Worm (Caenorhabditis elegans) whole organism, L2 larva: ENCODE measurements around the gene Y37E11AL.12.

ENCODE experiments used
- F13H6.1 ChIP-seq: sonication (generic microtip); optimal IDR thresholded peaks from 2 replicates; lab custom pipeline; 2016; ENCODE audit warnings: missing genetic modification characterization, missing compliant biosample characterization
- R02D3.7 ChIP-seq: fragments of 150-350 bp; optimal IDR thresholded peaks from 2 replicates; lab custom pipeline; 2014; ENCODE audit warnings: missing biosample characterization, missing genetic modification characterization
- Y55F3AM.14 ChIP-seq: fragments of 200-800 bp; sonication (Bioruptor generic); optimal IDR thresholded peaks from 2 replicates; lab custom pipeline; 2018; ENCODE audit warnings: mild to moderate bottlenecking, missing genetic modification characterization, missing compliant biosample characterization
- ZK546.5 ChIP-seq: sonication (generic microtip); optimal IDR thresholded peaks from 2 replicates; lab custom pipeline; 2017; ENCODE audit warnings: missing biosample characterization, missing genetic modification characterization
- ama-1 ChIP-seq: fragments of 150-350 bp; optimal IDR thresholded peaks from 2 replicates; lab custom pipeline; 2018; ENCODE audit warnings: inconsistent platforms
- blmp-1 ChIP-seq: sonication (generic microtip); optimal IDR thresholded peaks from 2 replicates; lab custom pipeline; 2017; ENCODE audit warnings: missing genetic modification characterization, mild to moderate bottlenecking, missing compliant biosample characterization, antibody characterized with exemption, moderate library complexity; ENCODE audit not compliant: insufficient read depth
- ceh-16 ChIP-seq: fragments of 150-350 bp; optimal IDR thresholded peaks from 2 replicates; lab custom pipeline; 2014; ENCODE audit warnings: missing biosample characterization, missing genetic modification characterization
- ceh-82 ChIP-seq: fragments of 150-350 bp; optimal IDR thresholded peaks from 2 replicates; lab custom pipeline; 2014; ENCODE audit warnings: missing biosample characterization, missing genetic modification characterization
- crh-2 ChIP-seq: sonication (generic microtip); optimal IDR thresholded peaks from 2 replicates; lab custom pipeline; 2017; ENCODE audit warnings: missing biosample characterization, missing genetic modification characterization
- dmd-4 ChIP-seq: sonication (generic microtip); optimal IDR thresholded peaks from 2 replicates; lab custom pipeline; 2017; ENCODE audit warnings: missing biosample characterization, missing genetic modification characterization
- egl-27 ChIP-seq: sonication (generic microtip); optimal IDR thresholded peaks from 3 replicates; lab custom pipeline; 2017; ENCODE audit warnings: missing biosample characterization, missing genetic modification reagents, missing genetic modification characterization
- elt-1 ChIP-seq: fragments of 150-350 bp; optimal IDR thresholded peaks from 2 replicates; lab custom pipeline; 2014; ENCODE audit warnings: missing biosample characterization, missing genetic modification characterization
- elt-3 ChIP-seq: sonication (generic microtip); optimal IDR thresholded peaks from 2 replicates; lab custom pipeline; 2017; ENCODE audit warnings: missing biosample characterization, missing genetic modification characterization
- fos-1 ChIP-seq: fragments of 150-350 bp; optimal IDR thresholded peaks from 2 replicates; lab custom pipeline; 2014; ENCODE audit warnings: missing biosample characterization, missing genetic modification characterization
- gmeb-1 ChIP-seq: fragments of 150-350 bp; optimal IDR thresholded peaks from 2 replicates; lab custom pipeline; 2014; ENCODE audit warnings: missing biosample characterization, missing genetic modification characterization
- lin-13 ChIP-seq: fragments of 150-350 bp; optimal IDR thresholded peaks from 2 replicates; lab custom pipeline; 2014; ENCODE audit warnings: missing biosample characterization, missing genetic modification reagents, missing genetic modification characterization
- lin-39 ChIP-seq: fragments of 150-350 bp; optimal IDR thresholded peaks from 2 replicates; lab custom pipeline; 2014; ENCODE audit warnings: missing biosample characterization, missing genetic modification reagents, missing genetic modification characterization
- mbf-1 ChIP-seq: sonication (generic microtip); optimal IDR thresholded peaks from 2 replicates; lab custom pipeline; 2017; ENCODE audit warnings: missing biosample characterization, missing genetic modification characterization
- mdl-1 ChIP-seq, 2 experiments: fragments of 150-350 bp in 1 of 2; sonication (generic microtip) in 1 of 2; optimal IDR thresholded peaks; 2 replicates each; lab custom pipeline; 2017; ENCODE audit warnings: missing biosample characterization in 2 of 2, missing genetic modification characterization in 2 of 2
- nhr-10 ChIP-seq: sonication (generic microtip); optimal IDR thresholded peaks from 2 replicates; lab custom pipeline; 2017; ENCODE audit warnings: missing biosample characterization, missing genetic modification characterization
- nhr-11 ChIP-seq: fragments of 150-350 bp; optimal IDR thresholded peaks from 2 replicates; lab custom pipeline; 2014; ENCODE audit warnings: missing biosample characterization, missing genetic modification characterization
- nhr-21 ChIP-seq: fragments of 150-350 bp; optimal IDR thresholded peaks from 2 replicates; lab custom pipeline; 2014; ENCODE audit warnings: missing biosample characterization, missing genetic modification characterization
- nhr-23 ChIP-seq: fragments of 150-350 bp; optimal IDR thresholded peaks from 2 replicates; lab custom pipeline; 2014; ENCODE audit warnings: missing biosample characterization, missing genetic modification reagents, missing genetic modification characterization
- nhr-25 ChIP-seq: fragments of 150-350 bp; sonication (generic microtip); optimal IDR thresholded peaks from 3 replicates; lab custom pipeline; 2014; ENCODE audit warnings: missing biosample characterization, missing genetic modification characterization
- nhr-6 ChIP-seq: fragments of 150-350 bp; optimal IDR thresholded peaks from 2 replicates; lab custom pipeline; 2014; ENCODE audit warnings: missing biosample characterization, missing genetic modification characterization
- nhr-77 ChIP-seq: fragments of 150-350 bp; optimal IDR thresholded peaks from 2 replicates; lab custom pipeline; 2014; ENCODE audit warnings: missing biosample characterization, missing genetic modification characterization
- sem-4 ChIP-seq: fragments of 150-350 bp; optimal IDR thresholded peaks from 2 replicates; lab custom pipeline; 2014; ENCODE audit warnings: missing biosample characterization, missing genetic modification reagents, missing genetic modification characterization
- skn-1 ChIP-seq: sonication (generic microtip); optimal IDR thresholded peaks from 2 replicates; lab custom pipeline; 2017; ENCODE audit warnings: missing biosample characterization, missing genetic modification characterization
- sma-3 ChIP-seq: sonication (generic microtip); optimal IDR thresholded peaks from 2 replicates; lab custom pipeline; 2016; ENCODE audit warnings: missing genetic modification reagents, missing genetic modification characterization, missing compliant biosample characterization
- sma-9 ChIP-seq, 2 experiments: fragments of 150-350 bp in 1 of 2; sonication (generic microtip) in 1 of 2; optimal IDR thresholded peaks; 2 replicates each; lab custom pipeline; 2014 to 2016; ENCODE audit warnings: missing genetic modification characterization in 2 of 2, mild to moderate bottlenecking in 1 of 2, missing biosample characterization in 1 of 2, missing compliant biosample characterization in 1 of 2, missing genetic modification reagents in 1 of 2, moderate library complexity in 1 of 2
- unc-39 ChIP-seq: fragments of 150-350 bp; optimal IDR thresholded peaks from 2 replicates; lab custom pipeline; 2014; ENCODE audit warnings: missing biosample characterization, missing genetic modification characterization
- unc-62 ChIP-seq: fragments of 150-350 bp; optimal IDR thresholded peaks from 2 replicates; lab custom pipeline; 2014; ENCODE audit warnings: missing biosample characterization, missing genetic modification reagents, missing genetic modification characterization
- zag-1 ChIP-seq: fragments of 150-350 bp; optimal IDR thresholded peaks from 2 replicates; lab custom pipeline; 2014; ENCODE audit warnings: missing biosample characterization, missing genetic modification characterization
- ztf-1 ChIP-seq: fragments of 200-800 bp; sonication (Bioruptor generic); conservative IDR thresholded peaks from 2 replicates; pipeline ENCODE4 v1.3.6; 2022; ENCODE audit warnings: missing genetic modification characterization, missing compliant biosample characterization
- ztf-4 ChIP-seq: fragments of 150-350 bp; optimal IDR thresholded peaks from 2 replicates; lab custom pipeline; 2014; ENCODE audit warnings: missing biosample characterization, missing genetic modification characterization

The Y37E11AL.12 gene

ce11 chrIV:3720644-3721043, 18.9 kb upstream of the Y37E11AL.12 start:
- TF ChIP-seq nhr-77 (tag; lab: Kevin White, UChicago) (no peak), nhr-23 (tag; lab: Kevin White, UChicago) (no peak), sma-9 (GFP tag; optimal IDR thresholded peaks at IDR 0.05; lab: Kevin White, UChicago) (no peak), sma-9 (tag; optimal IDR thresholded peaks at IDR 0.05; lab: Kevin White, UChicago) (no peak), nhr-21 (no peak), sma-3 (no peak), nhr-6 (no peak), lin-13 (GFP tag; lab: Kevin White, UChicago) (no peak), elt-3 (tag; lab: Kevin White, UChicago) (no peak), F13H6.1 (tag; lab: Kevin White, UChicago) (no peak), sem-4 (tag; lab: Kevin White, UChicago) (no peak)

- no peak for TF ChIP-seq nhr-10 (tag; lab: Kevin White, UChicago)
- no peak for TF ChIP-seq mdl-1 (tag; optimal IDR thresholded peaks at IDR 0.05; lab: Kevin White, UChicago)
- no peak for TF ChIP-seq zag-1 (tag; lab: Kevin White, UChicago)
- TF ChIP-seq skn-1 (tag; lab: Kevin White, UChicago): no peak
- no peak for TF ChIP-seq elt-3 (tag; lab: Kevin White, UChicago)
- TF ChIP-seq fos-1: no peak
- no peak for TF ChIP-seq elt-1
- TF ChIP-seq nhr-77 (tag; lab: Kevin White, UChicago): no peak
- no peak for TF ChIP-seq unc-39 (tag; lab: Kevin White, UChicago)
- TF ChIP-seq sem-4 (tag; lab: Kevin White, UChicago): no peak
- no peak for TF ChIP-seq blmp-1 (tag; lab: Kevin White, UChicago)
- TF ChIP-seq R02D3.7: no peak
- TF ChIP-seq nhr-11 (tag; lab: Kevin White, UChicago): no peak
- TF ChIP-seq unc-62 (GFP tag; lab: Kevin White, UChicago): no peak
- no peak for TF ChIP-seq nhr-21
- no peak for TF ChIP-seq ceh-82
- no peak for TF ChIP-seq Y55F3AM.14 (GFP tag; lab: Kevin White, UChicago)
- no peak for TF ChIP-seq nhr-6
- TF ChIP-seq mbf-1 (tag; lab: Kevin White, UChicago): no peak
These were observed 17.3 kb upstream of the Y37E11AL.12 start, which contains the start of gene Y37E11AM.3 for ce11 chrIV:3719057-3719456. TSS of gene Y37E11AM.3 (minus strand) at chrIV:3719157.

ce11 chrIV:3710737-3711136, 8.9 kb upstream of the Y37E11AL.12 start:
- TF ChIP-seq sma-3 (no peak), gmeb-1 (no peak), mbf-1 (tag; lab: Kevin White, UChicago) (no peak), zag-1 (tag; lab: Kevin White, UChicago) (no peak), mdl-1 (tag; optimal IDR thresholded peaks at IDR 0.05; lab: Kevin White, UChicago) (no peak), ZK546.5 (tag; lab: Kevin White, UChicago) (no peak), nhr-10 (tag; lab: Kevin White, UChicago) (no peak), ama-1 (lab: Kevin White, UChicago) (no peak), elt-3 (tag; lab: Kevin White, UChicago) (no peak), ceh-16 (tag; lab: Kevin White, UChicago) (no peak), ztf-1 (GFP tag; lab: Robert Waterston, UW) (no peak), unc-62 (GFP tag; lab: Kevin White, UChicago) (no peak), egl-27 (no peak), ceh-82 (no peak), crh-2 (tag; lab: Kevin White, UChicago) (no peak)

ce11 chrIV:3709200-3709599, 7.4 kb upstream of the Y37E11AL.12 start, which contains the start of gene Y37E11AL.1:
TSS of gene Y37E11AL.1 (plus strand) at chrIV:3709500.
- TF ChIP-seq dmd-4 (tag; lab: Kevin White, UChicago): no peak
- no peak for TF ChIP-seq crh-2 (tag; lab: Kevin White, UChicago)
- no peak for TF ChIP-seq nhr-25
- TF ChIP-seq ztf-4 (tag; lab: Kevin White, UChicago): no peak
- no peak for TF ChIP-seq fos-1
- TF ChIP-seq lin-39 (tag; lab: Kevin White, UChicago): no peak
- TF ChIP-seq F13H6.1 (tag; lab: Kevin White, UChicago): no peak
- no peak for TF ChIP-seq nhr-11 (tag; lab: Kevin White, UChicago)
- no peak for TF ChIP-seq sma-9 (GFP tag; optimal IDR thresholded peaks at IDR 0.05; lab: Kevin White, UChicago)
- no peak for TF ChIP-seq sma-9 (tag; optimal IDR thresholded peaks at IDR 0.05; lab: Kevin White, UChicago)
- no peak for TF ChIP-seq nhr-21
